Fruit fly (Drosophila melanogaster) whole organism, embryonic: ENCODE measurements around the gene CG10866.
A peak's percentile ranks its signal among the peaks of the same experiment; 100 is the strongest.

Experiments used
- Adf1 ChIP-seq: fragments of 200-800 bp; sonication (Bioruptor generic); IDR thresholded peaks from 2 replicates; pipeline ENCODE4 v1.3.6; 2022; ENCODE audit warnings: missing biosample characterization, missing genetic modification characterization
- Atf-2 ChIP-seq: fragments of 200-800 bp; sonication (Bioruptor generic); optimal IDR thresholded peaks from 2 replicates; lab custom pipeline; 2016; ENCODE audit warnings: missing biosample characterization, missing genetic modification characterization
- Atf3 ChIP-seq: fragments of 200-800 bp; sonication (Bioruptor generic); optimal IDR thresholded peaks from 3 replicates; lab custom pipeline; 2016; ENCODE audit warnings: missing biosample characterization, missing genetic modification characterization
- BEAF-32 ChIP-seq: fragments of 200-800 bp; sonication (Bioruptor generic); optimal IDR thresholded peaks from 3 replicates; lab custom pipeline; 2017; ENCODE audit warnings: missing biosample characterization, missing genetic modification characterization, mild to moderate bottlenecking, moderate library complexity, missing genetic modification reagents
- CG10462 ChIP-seq: fragments of 200-800 bp; sonication (Bioruptor generic); optimal IDR thresholded peaks from 2 replicates; lab custom pipeline; 2016; ENCODE audit warnings: missing biosample characterization, missing genetic modification characterization
- CG10979 ChIP-seq: fragments of 200-800 bp; sonication (Bioruptor generic); optimal IDR thresholded peaks from 2 replicates; lab custom pipeline; 2018; ENCODE audit warnings: missing biosample characterization, mild to moderate bottlenecking, missing genetic modification characterization, moderate library complexity
- CG11093 ChIP-seq: fragments of 200-800 bp; sonication (Bioruptor generic); IDR thresholded peaks from 3 replicates; pipeline ENCODE4 v1.3.6; 2022; ENCODE audit warnings: missing biosample characterization, missing genetic modification characterization
- CG11456 ChIP-seq: fragments of 200-800 bp; sonication (Bioruptor generic); IDR thresholded peaks from 3 replicates; pipeline ENCODE4 v1.3.6; 2022; ENCODE audit warnings: missing biosample characterization, missing genetic modification characterization
- CG11504 ChIP-seq: fragments of 200-800 bp; sonication (Bioruptor generic); optimal IDR thresholded peaks from 3 replicates; lab custom pipeline; 2019; ENCODE audit warnings: missing biosample characterization, mild to moderate bottlenecking, missing genetic modification characterization, moderate library complexity
- CG11696 ChIP-seq: fragments of 200-800 bp; sonication (Bioruptor generic); IDR thresholded peaks from 2 replicates; pipeline ENCODE4 v1.3.6; 2022; ENCODE audit warnings: missing biosample characterization, missing genetic modification characterization
- CG12155 ChIP-seq: fragments of 200-800 bp; sonication (Bioruptor generic); optimal IDR thresholded peaks from 3 replicates; lab custom pipeline; 2016; ENCODE audit warnings: missing biosample characterization, missing genetic modification characterization
- CG12391 ChIP-seq: fragments of 200-800 bp; sonication (Bioruptor generic); optimal IDR thresholded peaks from 3 replicates; lab custom pipeline; 2018; ENCODE audit warnings: missing biosample characterization, mild to moderate bottlenecking, missing genetic modification characterization, moderate library complexity
- CG1602 ChIP-seq: fragments of 200-800 bp; sonication (Bioruptor generic); optimal IDR thresholded peaks from 3 replicates; lab custom pipeline; 2016; ENCODE audit warnings: missing biosample characterization, missing genetic modification characterization
- CG16779 ChIP-seq: fragments of 200-800 bp; sonication (Bioruptor generic); IDR thresholded peaks from 2 replicates; pipeline ENCODE4 v1.3.6; 2022; ENCODE audit warnings: missing biosample characterization, missing genetic modification characterization
- CG16863 ChIP-seq: fragments of 200-800 bp; sonication (Bioruptor generic); optimal IDR thresholded peaks from 3 replicates; lab custom pipeline; 2016; ENCODE audit warnings: missing biosample characterization, missing genetic modification characterization
- CG2199 ChIP-seq: fragments of 200-800 bp; sonication (Bioruptor generic); IDR thresholded peaks from 3 replicates; pipeline ENCODE4 v1.3.6; 2022; ENCODE audit warnings: missing biosample characterization, missing genetic modification characterization
- CG2889 ChIP-seq: fragments of 200-800 bp; sonication (Bioruptor generic); IDR thresholded peaks from 3 replicates; pipeline ENCODE4 v1.3.6; 2022; ENCODE audit warnings: missing biosample characterization, missing genetic modification characterization
- CG3407 ChIP-seq: fragments of 200-800 bp; sonication (Bioruptor generic); optimal IDR thresholded peaks from 2 replicates; lab custom pipeline; 2018; ENCODE audit warnings: missing biosample characterization, mild to moderate bottlenecking, missing genetic modification characterization
- CG5245 ChIP-seq: fragments of 200-800 bp; sonication (Bioruptor generic); optimal IDR thresholded peaks from 3 replicates; lab custom pipeline; 2016; ENCODE audit warnings: missing biosample characterization, missing genetic modification characterization
- CG6854 ChIP-seq: fragments of 200-800 bp; sonication (Bioruptor generic); optimal IDR thresholded peaks from 3 replicates; lab custom pipeline; 2017; ENCODE audit warnings: missing biosample characterization, mild to moderate bottlenecking, missing genetic modification characterization
- CG7556 ChIP-seq: fragments of 200-800 bp; sonication (Bioruptor generic); optimal IDR thresholded peaks from 2 replicates; lab custom pipeline; 2017; ENCODE audit warnings: missing biosample characterization, mild to moderate bottlenecking, missing genetic modification characterization
- Drgx ChIP-seq: fragments of 200-800 bp; sonication (Bioruptor generic); IDR thresholded peaks from 2 replicates; pipeline ENCODE4 v1.3.6; 2022; ENCODE audit warnings: missing biosample characterization, missing genetic modification characterization
- Gug ChIP-seq: fragments of 200-800 bp; sonication (Bioruptor generic); IDR thresholded peaks from 4 replicates; pipeline ENCODE4 v1.3.6; 2022; ENCODE audit warnings: missing biosample characterization, missing genetic modification characterization
- Mrtf ChIP-seq: fragments of 200-800 bp; sonication (Bioruptor generic); IDR thresholded peaks from 3 replicates; pipeline ENCODE4 v1.3.6; 2022; ENCODE audit warnings: missing biosample characterization, missing genetic modification characterization
- NFAT ChIP-seq: fragments of 200-800 bp; sonication (Bioruptor generic); IDR thresholded peaks from 2 replicates; pipeline ENCODE4 v1.3.6; 2022; ENCODE audit warnings: missing biosample characterization, missing genetic modification characterization
- NfI ChIP-seq: fragments of 200-800 bp; sonication (Bioruptor generic); optimal IDR thresholded peaks from 3 replicates; lab custom pipeline; 2018; ENCODE audit warnings: missing biosample characterization, mild to moderate bottlenecking, missing genetic modification characterization, moderate library complexity
- Pdp1 ChIP-seq, 2 experiments: fragments of 200-800 bp; sonication (Bioruptor generic); optimal IDR thresholded peaks; 3 replicates each; lab custom pipeline; 2016; ENCODE audit warnings: missing biosample characterization in 2 of 2, missing genetic modification characterization in 2 of 2, mild to moderate bottlenecking in 1 of 2, moderate library complexity in 1 of 2
- Six4 ChIP-seq: fragments of 200-800 bp; sonication (Bioruptor generic); optimal IDR thresholded peaks from 2 replicates; lab custom pipeline; 2016; ENCODE audit warnings: missing biosample characterization, missing genetic modification characterization
- Xbp1 ChIP-seq: fragments of 200-800 bp; sonication (Bioruptor generic); optimal IDR thresholded peaks from 3 replicates; lab custom pipeline; 2016; ENCODE audit warnings: missing biosample characterization, mild to moderate bottlenecking, missing genetic modification characterization
- ab ChIP-seq: fragments of 200-800 bp; sonication (Bioruptor generic); optimal IDR thresholded peaks from 2 replicates; lab custom pipeline; 2016; ENCODE audit warnings: missing biosample characterization, missing genetic modification characterization
- amos ChIP-seq: fragments of 200-800 bp; sonication (Bioruptor generic); IDR thresholded peaks from 2 replicates; pipeline ENCODE4 v1.3.6; 2022; ENCODE audit warnings: missing biosample characterization, missing genetic modification characterization; ENCODE audit not compliant: partially characterized antibody
- ato ChIP-seq: fragments of 200-800 bp; sonication (Bioruptor generic); IDR thresholded peaks from 2 replicates; pipeline ENCODE4 v1.3.6; 2022; ENCODE audit warnings: missing biosample characterization, missing genetic modification characterization; ENCODE audit not compliant: partially characterized antibody
- bcd ChIP-seq: fragments of 200-800 bp; sonication (Bioruptor generic); optimal IDR thresholded peaks from 2 replicates; lab custom pipeline; 2017; ENCODE audit warnings: missing biosample characterization, mild to moderate bottlenecking, missing genetic modification characterization
- bsh ChIP-seq, 2 experiments: fragments of 200-800 bp; sonication (Bioruptor generic); optimal IDR thresholded peaks; 2 replicates each; lab custom pipeline; 2017 to 2018; ENCODE audit warnings: mild to moderate bottlenecking in 2 of 2, missing biosample characterization in 2 of 2, missing genetic modification characterization in 2 of 2, moderate library complexity in 1 of 2
- cato ChIP-seq: fragments of 200-800 bp; sonication (Bioruptor generic); optimal IDR thresholded peaks from 2 replicates; lab custom pipeline; 2016; ENCODE audit warnings: missing biosample characterization, missing genetic modification characterization, borderline replicate concordance
- chn ChIP-seq: fragments of 200-800 bp; sonication (Bioruptor generic); optimal IDR thresholded peaks from 2 replicates; lab custom pipeline; 2016; ENCODE audit warnings: missing biosample characterization, missing genetic modification characterization
- danr ChIP-seq: fragments of 200-800 bp; sonication (Bioruptor generic); IDR thresholded peaks from 2 replicates; pipeline ENCODE4 v1.3.6; 2022; ENCODE audit warnings: missing biosample characterization, missing genetic modification characterization
- en ChIP-seq: fragments of 200-800 bp; sonication (Bioruptor generic); optimal IDR thresholded peaks from 2 replicates; lab custom pipeline; 2016; ENCODE audit warnings: missing biosample characterization, missing genetic modification characterization
- grau ChIP-seq: fragments of 200-800 bp; optimal IDR thresholded peaks from 3 replicates; lab custom pipeline; 2019; ENCODE audit warnings: missing biosample characterization, mild to moderate bottlenecking, missing genetic modification characterization, moderate library complexity
- grn ChIP-seq: fragments of 200-800 bp; sonication (Bioruptor generic); optimal IDR thresholded peaks from 3 replicates; lab custom pipeline; 2017; ENCODE audit warnings: missing biosample characterization, missing genetic modification characterization
- jigr1 ChIP-seq: fragments of 200-800 bp; sonication (Bioruptor generic); IDR thresholded peaks from 3 replicates; pipeline ENCODE4 v1.3.6; 2022; ENCODE audit warnings: missing biosample characterization, missing genetic modification characterization
- lbe ChIP-seq: fragments of 200-800 bp; sonication (Bioruptor generic); optimal IDR thresholded peaks from 2 replicates; lab custom pipeline; 2016; ENCODE audit warnings: missing biosample characterization, mild to moderate bottlenecking, missing genetic modification characterization
- lmd ChIP-seq: fragments of 200-800 bp; sonication (Bioruptor generic); IDR thresholded peaks from 2 replicates; pipeline ENCODE4 v1.3.6; 2022; ENCODE audit warnings: missing biosample characterization, missing genetic modification characterization
- slou ChIP-seq: fragments of 200-800 bp; sonication (Bioruptor generic); optimal IDR thresholded peaks from 3 replicates; lab custom pipeline; 2016; ENCODE audit warnings: missing biosample characterization, missing genetic modification characterization
- slp2 ChIP-seq: fragments of 200-800 bp; sonication (Bioruptor generic); optimal IDR thresholded peaks from 2 replicates; lab custom pipeline; 2016; ENCODE audit warnings: missing biosample characterization, missing genetic modification characterization
- tna ChIP-seq: fragments of 200-800 bp; sonication (Bioruptor generic); IDR thresholded peaks from 2 replicates; pipeline ENCODE4 v1.3.6; 2022; ENCODE audit warnings: missing biosample characterization, missing genetic modification characterization; ENCODE audit not compliant: partially characterized antibody
- unpg ChIP-seq: fragments of 200-800 bp; sonication (Bioruptor generic); optimal IDR thresholded peaks from 3 replicates; lab custom pipeline; 2018; ENCODE audit warnings: missing biosample characterization, mild to moderate bottlenecking, missing genetic modification characterization, moderate library complexity
- vnd ChIP-seq: fragments of 200-800 bp; sonication (Bioruptor generic); IDR thresholded peaks from 3 replicates; pipeline ENCODE4 v1.3.6; 2022; ENCODE audit warnings: missing biosample characterization, missing genetic modification characterization; ENCODE audit not compliant: partially characterized antibody
- wdn ChIP-seq: fragments of 200-800 bp; sonication (Bioruptor generic); IDR thresholded peaks from 2 replicates; pipeline ENCODE4 v1.3.6; 2022; ENCODE audit warnings: missing biosample characterization, missing genetic modification characterization

CG10866 gene

DNA sequence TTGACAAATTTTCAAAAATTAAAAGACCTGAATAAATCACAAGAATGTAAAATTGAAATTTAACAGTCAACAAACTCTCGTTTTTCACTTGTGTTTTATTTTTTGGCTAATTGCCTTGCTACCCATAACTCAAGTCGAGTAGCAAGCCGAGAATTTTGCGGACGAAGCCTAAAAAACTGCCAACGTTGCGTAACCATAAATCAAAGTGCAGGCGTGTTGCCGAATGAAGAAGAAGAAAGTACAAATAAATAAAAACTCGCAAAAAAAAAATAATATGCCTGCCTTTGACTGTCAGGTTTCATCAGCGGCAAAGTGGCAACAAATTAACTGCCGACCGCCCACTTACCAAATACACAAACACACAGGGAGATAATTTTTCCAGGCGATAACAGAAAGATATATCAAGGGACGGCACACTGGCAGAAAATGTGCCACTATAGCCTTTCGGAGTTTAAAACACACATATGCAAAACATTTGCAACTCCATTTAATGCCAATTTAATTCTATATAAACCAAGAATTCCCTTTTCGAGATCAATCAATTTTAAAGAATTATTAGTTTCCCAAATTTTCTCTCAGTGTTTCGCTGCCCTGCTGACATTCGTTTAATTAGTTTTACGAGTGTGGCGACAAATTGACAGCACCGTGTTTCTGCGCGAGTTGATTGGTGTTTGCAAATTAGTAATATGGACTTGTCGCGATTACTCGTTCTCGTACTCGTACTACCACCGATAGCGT, 9.4 kb downstream of the CG10866 start (continued):
- TF ChIP-seq unpg (GFP tag; lab: Kevin White, UChicago) (peak; percentile 85), NFAT (GFP tag; lab: Robert Waterston, UW) (peak; percentile 83), wdn (GFP tag; lab: Robert Waterston, UW) (peak; percentile 91), danr (GFP tag; lab: Robert Waterston, UW) (peak; percentile 77), vnd (no peak), bsh (GFP tag; optimal IDR thresholded peaks at IDR 0.05; lab: Kevin White, UChicago) (peak in 1 of 2 experiments; percentile 81), jigr1 (GFP tag; lab: Robert Waterston, UW) (0 out of 3 replicates have a peak, but pooled peaks have one; percentile 23), ab (GFP tag; lab: Kevin White, UChicago) (peak; percentile 78), Mrtf (GFP tag; lab: Robert Waterston, UW) (peak; percentile 78), Gug (peak; percentile 81), Pdp1 (GFP tag; optimal IDR thresholded peaks at IDR 0.05; lab: Kevin White, UChicago) (peak; percentile 76 to 79), Six4 (GFP tag; lab: Kevin White, UChicago) (peak; percentile 55), CG5245 (GFP tag; lab: Kevin White, UChicago) (peak; percentile 39), Adf1 (GFP tag; lab: Robert Waterston, UW) (peak; percentile 81), slou (GFP tag; lab: Kevin White, UChicago) (peak; percentile 61), ato (GFP tag; lab: Robert Waterston, UW) (no peak), CG12155 (GFP tag; lab: Kevin White, UChicago) (peak; percentile 88), lmd (GFP tag; lab: Robert Waterston, UW) (peak; percentile 88), BEAF-32 (GFP tag; lab: Kevin White, UChicago) (no peak), en (peak; percentile 41), grn (GFP tag; lab: Kevin White, UChicago) (peak; percentile 3), CG16863 (GFP tag; lab: Kevin White, UChicago) (peak; percentile 83), Drgx (GFP tag; lab: Robert Waterston, UW) (peak; percentile 69), CG11696 (peak; percentile 55), CG11093 (peak; percentile 68; the same call in 2 of the 3 replicates), cato (GFP tag; lab: Kevin White, UChicago) (peak; percentile 42), CG11504 (tag; lab: Kevin White, UChicago) (peak; percentile 88), CG12391 (tag; lab: Kevin White, UChicago) (peak; percentile 86), NfI (peak; percentile 92), CG11456 (GFP tag; lab: Robert Waterston, UW) (peak; percentile 90), tna (GFP tag; lab: Robert Waterston, UW) (no peak), Xbp1 (peak; percentile 86), CG2889 (GFP tag; lab: Robert Waterston, UW) (peak; percentile 89), Atf3 (peak; percentile 64), CG10462 (peak; percentile 54), CG2199 (GFP tag; lab: Robert Waterston, UW) (no peak), CG10979 (tag; lab: Kevin White, UChicago) (no peak), amos (GFP tag; lab: Robert Waterston, UW) (no peak), chn (GFP tag; lab: Kevin White, UChicago) (peak; percentile 84), slp2 (GFP tag; lab: Kevin White, UChicago) (peak; percentile 66), CG7556 (GFP tag; lab: Kevin White, UChicago) (peak; percentile 82), CG6854 (GFP tag; lab: Kevin White, UChicago) (peak; percentile 67), CG1602 (GFP tag; lab: Kevin White, UChicago) (peak; percentile 72), bcd (peak; percentile 85), CG16779 (GFP tag; lab: Robert Waterston, UW) (peak; percentile 80), lbe (GFP tag; lab: Kevin White, UChicago) (peak; percentile 87), grau (peak; percentile 89), CG3407 (peak; percentile 32), Atf-2 (GFP tag; lab: Kevin White, UChicago) (peak; percentile 81)
